Worm (Caenorhabditis elegans): ENCODE measurements around the gene mon-2.

Gene mon-2

ce11 chrIV:12085120-12085519 lies 11.5 kb upstream of the mon-2 start, which contains the start of gene rbm-34:
Gene rbm-34 (plus strand): TSS chrIV:12085420.
- TF ChIP-seq tlp-1 (tag; optimal IDR thresholded peaks at IDR 0.05) (no peak), unc-30 (tag; optimal IDR thresholded peaks at IDR 0.05) (no peak), alr-1 (tag; optimal IDR thresholded peaks at IDR 0.05; ENCODE audit: borderline replicate concordance) (no peak)

- peak; percentile 78 for TF ChIP-seq nhr-20 (tag; optimal IDR thresholded peaks at IDR 0.05)
- TF ChIP-seq snu-23 (GFP tag; optimal IDR thresholded peaks at IDR 0.05) = peak; percentile 80
- TF ChIP-seq ceh-8 (GFP tag; optimal IDR thresholded peaks at IDR 0.05) = peak; percentile 36
- no peak for TF ChIP-seq mef-2 (tag; optimal IDR thresholded peaks at IDR 0.05)
- peak; percentile 52 for TF ChIP-seq skn-1 (tag; optimal IDR thresholded peaks at IDR 0.05)
- peak; percentile 55 for TF ChIP-seq tbx-2 (tag; optimal IDR thresholded peaks at IDR 0.05)
- peak; percentile 26 for TF ChIP-seq fkh-10 (GFP tag; optimal IDR thresholded peaks at IDR 0.05)
- 0 out of 2 replicates have a peak, but pooled peaks have one; percentile 32 for TF ChIP-seq unc-98 (GFP tag; IDR thresholded peaks at IDR 0.05)
- no peak for TF ChIP-seq sox-4 (tag; optimal IDR thresholded peaks at IDR 0.05)
- no peak for TF ChIP-seq zip-4 (GFP tag; optimal IDR thresholded peaks at IDR 0.05)
- TF ChIP-seq pqm-1 (tag; optimal IDR thresholded peaks at IDR 0.05) = no peak
- no peak for TF ChIP-seq isw-1 (GFP tag; IDR thresholded peaks at IDR 0.05)
- no peak for TF ChIP-seq C04F5.9 (tag; optimal IDR thresholded peaks at IDR 0.05)
- TF ChIP-seq efl-1 (optimal IDR thresholded peaks at IDR 0.05) = peak; percentile 48 to 57
- TF ChIP-seq efl-1 (GFP tag; optimal IDR thresholded peaks at IDR 0.05 in 1 of 2) = peak; percentile 28 to 95
- TF ChIP-seq nhr-71 (tag; optimal IDR thresholded peaks at IDR 0.05) = peak; percentile 77
- TF ChIP-seq nhr-12 (tag; optimal IDR thresholded peaks at IDR 0.05) = no peak
- peak; percentile 28 for TF ChIP-seq unc-86 (tag; optimal IDR thresholded peaks at IDR 0.05)
- no peak for TF ChIP-seq nhr-84 (tag; optimal IDR thresholded peaks at IDR 0.05)
- TF ChIP-seq zag-1 (tag; optimal IDR thresholded peaks at IDR 0.05) = no peak
- peak; percentile 85 for TF ChIP-seq nhr-90 (tag; optimal IDR thresholded peaks at IDR 0.05; ENCODE audit: poor library complexity)
- no peak for TF ChIP-seq nhr-28 (tag; optimal IDR thresholded peaks at IDR 0.05)
- 0 out of 2 replicates have a peak, but pooled peaks have one; percentile 21 for TF ChIP-seq grh-1 (GFP tag; IDR thresholded peaks at IDR 0.05)
- peak; percentile 53 to 83 for TF ChIP-seq lin-35 (GFP tag; optimal IDR thresholded peaks at IDR 0.05)
- peak; percentile 54 for TF ChIP-seq xbp-1 (tag; optimal IDR thresholded peaks at IDR 0.05)
- TF ChIP-seq unc-130 (tag; optimal IDR thresholded peaks at IDR 0.05) = peak; percentile 42
- TF ChIP-seq pax-3 (tag; optimal IDR thresholded peaks at IDR 0.05) = no peak
- peak; percentile 78 for TF ChIP-seq nhr-47 (tag; optimal IDR thresholded peaks at IDR 0.05)
- no peak for TF ChIP-seq lin-39 (tag; optimal IDR thresholded peaks at IDR 0.05)
- no peak for TF ChIP-seq aha-1 (tag; optimal IDR thresholded peaks at IDR 0.05)
- TF ChIP-seq C34B4.2 (tag; optimal IDR thresholded peaks at IDR 0.05) = no peak
- peak; percentile 56 to 59 for TF ChIP-seq lsy-2 (tag; optimal IDR thresholded peaks at IDR 0.05)
- no peak for TF ChIP-seq blmp-1 (tag; optimal IDR thresholded peaks at IDR 0.05)
- peak; percentile 63 for TF ChIP-seq lin-14 (GFP tag; optimal IDR thresholded peaks at IDR 0.05)
- TF ChIP-seq aly-2 (tag; optimal IDR thresholded peaks at IDR 0.05) = no peak
- no peak for TF ChIP-seq jun-1 (tag; optimal IDR thresholded peaks at IDR 0.05)
- no peak for TF ChIP-seq sptf-1 (tag; optimal IDR thresholded peaks at IDR 0.05)
- TF ChIP-seq C16A3.4 (tag; optimal IDR thresholded peaks at IDR 0.05) = peak; percentile 73
- no peak for TF ChIP-seq ceh-63 (GFP tag; optimal IDR thresholded peaks at IDR 0.05)
- no peak for TF ChIP-seq egl-13 (tag; optimal IDR thresholded peaks at IDR 0.05)
- TF ChIP-seq nhr-85 (tag) = peak; percentile 67
- no peak for TF ChIP-seq ces-1 (GFP tag; optimal IDR thresholded peaks at IDR 0.05)
- TF ChIP-seq nhr-77 (tag; optimal IDR thresholded peaks at IDR 0.05) = peak; percentile 71
- no peak for TF ChIP-seq Y116A8C.19 (tag; optimal IDR thresholded peaks at IDR 0.05; ENCODE audit: borderline replicate concordance)
- TF ChIP-seq nhr-19 (GFP tag; conservative IDR thresholded peaks at IDR 0.05) = peak; percentile 69
- TF ChIP-seq unc-62 (GFP tag; optimal IDR thresholded peaks at IDR 0.05) = no peak
- peak; percentile 38 for TF ChIP-seq nhr-76 (tag; optimal IDR thresholded peaks at IDR 0.05)
- no peak for TF ChIP-seq fkh-8 (tag; optimal IDR thresholded peaks at IDR 0.05)
- no peak for TF ChIP-seq hlh-4 (tag; optimal IDR thresholded peaks at IDR 0.05)
- peak; percentile 65 for TF ChIP-seq dsc-1 (tag; optimal IDR thresholded peaks at IDR 0.05)
These were observed 10.1 kb upstream of the mon-2 start for ce11 chrIV:12086498-12086897.
